Fruit fly (Drosophila melanogaster) whole organism, embryonic: ENCODE measurements around the gene Syx8.

Experiments
- CG16779 ChIP-seq: fragments of 200-800 bp; sonication (Bioruptor generic); IDR thresholded peaks from 2 replicates; pipeline ENCODE4 v1.3.6; 2022; ENCODE audit warnings: missing biosample characterization, missing genetic modification characterization
- CG33213 ChIP-seq: fragments of 200-800 bp; sonication (Bioruptor generic); optimal IDR thresholded peaks from 3 replicates; lab custom pipeline; 2016; ENCODE audit warnings: missing biosample characterization, missing genetic modification characterization
- CG6689 ChIP-seq: fragments of 200-800 bp; sonication (Bioruptor generic); IDR thresholded peaks from 2 replicates; pipeline ENCODE4 v1.3.6; 2022; ENCODE audit warnings: missing biosample characterization, missing genetic modification characterization
- ash1 ChIP-seq: fragments of 200-800 bp; sonication (Bioruptor generic); optimal IDR thresholded peaks from 2 replicates; lab custom pipeline; 2018; ENCODE audit warnings: missing biosample characterization, mild to moderate bottlenecking, missing genetic modification characterization
- tup ChIP-seq: fragments of 200-800 bp; sonication (Bioruptor generic); optimal IDR thresholded peaks from 2 replicates; lab custom pipeline; 2016; ENCODE audit warnings: missing biosample characterization, mild to moderate bottlenecking, missing genetic modification characterization, moderate library complexity

dm6 chr3L:16546159-16546558 is 40.7 kb downstream of the Syx8 start:
- TF ChIP-seq CG6689 (GFP tag; lab: Robert Waterston, UW) (no peak), ash1 (GFP tag; lab: Kevin White, UChicago) (no peak), CG16779 (no peak), tup (GFP tag; lab: Kevin White, UChicago) (no peak), CG33213 (no peak)
